Fruit fly (Drosophila melanogaster): ENCODE results near the gene CG33493.

CG33493 gene

dm6 chr3L:10678545-10679067 is 14.4 kb downstream of the CG33493 start (continued):
- TF ChIP-seq crp (GFP tag; optimal IDR thresholded peaks at IDR 0.05) (peak in 1 of 2 experiments; percentile 63), wor (GFP tag; IDR thresholded peaks at IDR 0.05) (peak; percentile 88), CG34422 (GFP tag; IDR thresholded peaks at IDR 0.05) (peak; percentile 94), CG31365 (tag; optimal IDR thresholded peaks at IDR 0.05) (peak; percentile 45), Ssrp (tag; optimal IDR thresholded peaks at IDR 0.05) (peak; percentile 91), CG33557 (GFP tag; optimal IDR thresholded peaks at IDR 0.05) (peak; percentile 91), insv (GFP tag; optimal IDR thresholded peaks at IDR 0.05) (peak in 1 of 2 experiments; percentile 75), Ravus (GFP tag; IDR thresholded peaks at IDR 0.05) (peak; percentile 83), CG17361 (GFP tag; IDR thresholded peaks at IDR 0.05) (peak; percentile 96), knrl (GFP tag; IDR thresholded peaks at IDR 0.05; ENCODE audit: partially characterized antibody) (no peak), cg (GFP tag; optimal IDR thresholded peaks at IDR 0.05) (peak; percentile 90), ham (GFP tag; IDR thresholded peaks at IDR 0.05) (peak; percentile 69; the same call in 1 of the 2 replicates), CG16813 (GFP tag; IDR thresholded peaks at IDR 0.05; ENCODE audit: partially characterized antibody) (no peak), Abd-B (GFP tag; optimal IDR thresholded peaks at IDR 0.05) (peak; percentile 94), CG12104 (GFP tag; optimal IDR thresholded peaks at IDR 0.05) (peak; percentile 96), sima (GFP tag; optimal IDR thresholded peaks at IDR 0.05) (peak; percentile 79), CG2875 (GFP tag; optimal IDR thresholded peaks at IDR 0.05) (peak; percentile 95), HLH3B (GFP tag; IDR thresholded peaks at IDR 0.05) (peak; percentile 93), nerfin-2 (GFP tag; IDR thresholded peaks at IDR 0.05; ENCODE audit: partially characterized antibody) (no peak), Neu2 (GFP tag; optimal IDR thresholded peaks at IDR 0.05; ENCODE audit: borderline replicate concordance) (peak; percentile 40), Adf1 (GFP tag; IDR thresholded peaks at IDR 0.05) (peak; percentile 98), CG12071 (GFP tag; optimal IDR thresholded peaks at IDR 0.05) (peak; percentile 87), CG6791 (GFP tag; IDR thresholded peaks at IDR 0.05; ENCODE audit: partially characterized antibody) (no peak), ara (GFP tag; IDR thresholded peaks at IDR 0.05) (peak; percentile 92), Dll (GFP tag; IDR thresholded peaks at IDR 0.05; ENCODE audit: partially characterized antibody) (no peak), odd (GFP tag; optimal IDR thresholded peaks at IDR 0.05) (peak; percentile 95), CG6689 (GFP tag; IDR thresholded peaks at IDR 0.05) (peak; percentile 96), CG7745 (tag; optimal IDR thresholded peaks at IDR 0.05) (peak; percentile 22), Poxn (GFP tag; IDR thresholded peaks at IDR 0.05) (peak; percentile 86), H15 (GFP tag; IDR thresholded peaks at IDR 0.05) (peak; percentile 81), CG6272 (GFP tag; IDR thresholded peaks at IDR 0.05) (peak; percentile 76), Dek (tag; optimal IDR thresholded peaks at IDR 0.05) (peak; percentile 95), ems (GFP tag; optimal IDR thresholded peaks at IDR 0.05) (peak; percentile 89), gt (GFP tag; IDR thresholded peaks at IDR 0.05) (no peak; the same call in 1 of the 2 replicates), CG8290 (GFP tag; optimal IDR thresholded peaks at IDR 0.05) (peak; percentile 79), CG8290 (tag; optimal IDR thresholded peaks at IDR 0.05) (peak; percentile 65 to 82), CG1603 (tag; optimal IDR thresholded peaks at IDR 0.05) (peak; percentile 85), seq (GFP tag; IDR thresholded peaks at IDR 0.05) (peak; percentile 96), Optix (GFP tag; IDR thresholded peaks at IDR 0.05) (no peak), CG18619 (GFP tag; optimal IDR thresholded peaks at IDR 0.05) (peak; percentile 94), esg (GFP tag; conservative IDR thresholded peaks at IDR 0.05) (peak; percentile 94), CG31224 (GFP tag; IDR thresholded peaks at IDR 0.05) (peak; percentile 88), da (GFP tag; optimal IDR thresholded peaks at IDR 0.05) (peak; percentile 64), CG1529 (GFP tag; optimal IDR thresholded peaks at IDR 0.05) (peak; percentile 91), zfh1 (GFP tag; IDR thresholded peaks at IDR 0.05) (peak; percentile 87), CrebB (tag; optimal IDR thresholded peaks at IDR 0.05) (peak; percentile 90), YL-1 (GFP tag; optimal IDR thresholded peaks at IDR 0.05) (peak; percentile 89), ATbp (GFP tag; optimal IDR thresholded peaks at IDR 0.05) (peak; percentile 95), TFAM (GFP tag; optimal IDR thresholded peaks at IDR 0.05) (peak; percentile 65), ind (GFP tag; optimal IDR thresholded peaks at IDR 0.05) (peak; percentile 86)

Data from whole organism, embryonic.